Fruit fly (Drosophila melanogaster) whole organism, embryonic: ENCODE measurements around the gene CG18622.

Source experiments
- Atf3 ChIP-seq: fragments of 200-800 bp; sonication (Bioruptor generic); optimal IDR thresholded peaks from 3 replicates; lab custom pipeline; 2016; ENCODE audit warnings: missing biosample characterization, missing genetic modification characterization
- BtbVII ChIP-seq: fragments of 200-800 bp; sonication (Bioruptor generic); optimal IDR thresholded peaks from 3 replicates; lab custom pipeline; 2017; ENCODE audit warnings: missing biosample characterization, mild to moderate bottlenecking, missing genetic modification characterization
- CG10267 ChIP-seq: fragments of 200-800 bp; sonication (Bioruptor generic); optimal IDR thresholded peaks from 2 replicates; lab custom pipeline; 2018; ENCODE audit warnings: missing biosample characterization, mild to moderate bottlenecking, missing genetic modification characterization, moderate library complexity
- CG10321 ChIP-seq: fragments of 200-800 bp; sonication (Bioruptor generic); IDR thresholded peaks from 2 replicates; pipeline ENCODE4 v1.3.6; 2022; ENCODE audit warnings: missing biosample characterization, missing genetic modification characterization
- CG14667 ChIP-seq: fragments of 200-800 bp; sonication (Bioruptor generic); IDR thresholded peaks from 2 replicates; pipeline ENCODE4 v1.3.6; 2022; ENCODE audit warnings: missing biosample characterization, missing genetic modification characterization
- CG15479 ChIP-seq: fragments of 200-800 bp; sonication (Bioruptor generic); optimal IDR thresholded peaks from 3 replicates; lab custom pipeline; 2019; ENCODE audit warnings: missing biosample characterization, mild to moderate bottlenecking, missing genetic modification characterization, moderate library complexity
- CG15696 ChIP-seq: fragments of 200-800 bp; sonication (Bioruptor generic); optimal IDR thresholded peaks from 2 replicates; lab custom pipeline; 2019; ENCODE audit warnings: missing biosample characterization, mild to moderate bottlenecking, missing genetic modification characterization, moderate library complexity
- CG1603 ChIP-seq: fragments of 200-800 bp; sonication (Bioruptor generic); optimal IDR thresholded peaks from 2 replicates; lab custom pipeline; 2019; ENCODE audit warnings: missing biosample characterization, mild to moderate bottlenecking, missing genetic modification characterization, moderate library complexity
- CG17328 ChIP-seq: fragments of 200-800 bp; sonication (Bioruptor generic); IDR thresholded peaks from 2 replicates; pipeline ENCODE4 v1.3.6; 2022; ENCODE audit warnings: missing biosample characterization, missing genetic modification characterization
- CG17829 ChIP-seq: fragments of 200-800 bp; optimal IDR thresholded peaks from 2 replicates; lab custom pipeline; 2019; ENCODE audit warnings: missing biosample characterization, mild to moderate bottlenecking, missing genetic modification characterization, moderate library complexity
- CG18262 ChIP-seq: fragments of 200-800 bp; optimal IDR thresholded peaks from 3 replicates; lab custom pipeline; 2019; ENCODE audit warnings: missing biosample characterization, mild to moderate bottlenecking, missing genetic modification characterization, moderate library complexity
- CG1832 ChIP-seq: fragments of 200-800 bp; sonication (Bioruptor generic); optimal IDR thresholded peaks from 2 replicates; lab custom pipeline; 2017; ENCODE audit warnings: missing biosample characterization, mild to moderate bottlenecking, missing genetic modification characterization, inconsistent platforms
- CG31388 ChIP-seq: fragments of 200-800 bp; sonication (Bioruptor generic); optimal IDR thresholded peaks from 2 replicates; lab custom pipeline; 2016; ENCODE audit warnings: missing biosample characterization, missing genetic modification characterization
- CG32532 ChIP-seq: fragments of 200-800 bp; sonication (Bioruptor generic); IDR thresholded peaks from 2 replicates; pipeline ENCODE4 v1.3.6; 2022; ENCODE audit warnings: missing biosample characterization, missing genetic modification characterization
- CG4707 ChIP-seq: fragments of 200-800 bp; sonication (Bioruptor generic); optimal IDR thresholded peaks from 2 replicates; lab custom pipeline; 2018; ENCODE audit warnings: missing biosample characterization, mild to moderate bottlenecking, missing genetic modification characterization, moderate library complexity
- CG6272 ChIP-seq: fragments of 200-800 bp; sonication (Bioruptor generic); IDR thresholded peaks from 2 replicates; pipeline ENCODE4 v1.3.6; 2022; ENCODE audit warnings: missing biosample characterization, missing genetic modification characterization
- CG6689 ChIP-seq: fragments of 200-800 bp; sonication (Bioruptor generic); IDR thresholded peaks from 2 replicates; pipeline ENCODE4 v1.3.6; 2022; ENCODE audit warnings: missing biosample characterization, missing genetic modification characterization
- CG9727 ChIP-seq: fragments of 200-800 bp; sonication (Bioruptor generic); optimal IDR thresholded peaks from 3 replicates; lab custom pipeline; 2017; ENCODE audit warnings: missing biosample characterization, mild to moderate bottlenecking, missing genetic modification characterization
- CkIIα-i1 ChIP-seq: fragments of 200-800 bp; sonication (Bioruptor generic); IDR thresholded peaks from 2 replicates; pipeline ENCODE4 v1.3.6; 2022; ENCODE audit warnings: missing biosample characterization, missing genetic modification characterization
- D19A ChIP-seq: fragments of 200-800 bp; optimal IDR thresholded peaks from 3 replicates; lab custom pipeline; 2019; ENCODE audit warnings: missing biosample characterization, mild to moderate bottlenecking, missing genetic modification characterization, moderate library complexity
- Deaf1 ChIP-seq: fragments of 200-800 bp; optimal IDR thresholded peaks from 3 replicates; lab custom pipeline; 2019; ENCODE audit warnings: missing biosample characterization, mild to moderate bottlenecking, missing genetic modification characterization, moderate library complexity
- Hr51 ChIP-seq, 2 experiments: fragments of 200-800 bp; sonication (Bioruptor generic); optimal IDR thresholded peaks; 2 replicates in 1 of 2; 3 replicates in 1 of 2; lab custom pipeline; 2016 to 2018; ENCODE audit warnings: missing biosample characterization in 2 of 2, missing genetic modification characterization in 2 of 2, mild to moderate bottlenecking in 1 of 2, moderate library complexity in 1 of 2
- Med ChIP-seq: fragments of 200-800 bp; sonication (Bioruptor generic); peaks from one replicate; lab custom pipeline; 2016; ENCODE audit warnings: missing biosample characterization, missing genetic modification characterization, mild to moderate bottlenecking, inconsistent platforms, moderate library complexity
- Nf-YB ChIP-seq: fragments of 200-800 bp; sonication (Bioruptor generic); optimal IDR thresholded peaks from 3 replicates; lab custom pipeline; 2019; ENCODE audit warnings: missing biosample characterization, mild to moderate bottlenecking, missing genetic modification characterization, moderate library complexity
- Nf-YC ChIP-seq: fragments of 200-800 bp; optimal IDR thresholded peaks from 3 replicates; lab custom pipeline; 2019; ENCODE audit warnings: missing biosample characterization, mild to moderate bottlenecking, missing genetic modification characterization, moderate library complexity
- TFAM ChIP-seq: fragments of 200-800 bp; sonication (Bioruptor generic); optimal IDR thresholded peaks from 2 replicates; lab custom pipeline; 2017; ENCODE audit warnings: missing biosample characterization, missing genetic modification characterization, inconsistent platforms
- Trl ChIP-seq, 3 experiments: fragments of >200 bp in 2 of 3; fragments of 200-800 bp in 1 of 3; sonication (Bioruptor generic) in 1 of 3; optimal IDR thresholded peaks; 2 replicates in 1 of 3; 3 replicates in 2 of 3; lab custom pipeline; 2016 to 2017; ENCODE audit warnings: missing biosample characterization in 1 of 3, missing genetic modification characterization in 1 of 3
- Xbp1 ChIP-seq: fragments of 200-800 bp; sonication (Bioruptor generic); optimal IDR thresholded peaks from 3 replicates; lab custom pipeline; 2016; ENCODE audit warnings: missing biosample characterization, mild to moderate bottlenecking, missing genetic modification characterization
- abd-A ChIP-seq: fragments of 200-800 bp; sonication (Bioruptor generic); optimal IDR thresholded peaks from 3 replicates; lab custom pipeline; 2019; ENCODE audit warnings: missing biosample characterization, mild to moderate bottlenecking, missing genetic modification characterization, moderate library complexity
- ara ChIP-seq: fragments of 200-800 bp; sonication (Bioruptor generic); IDR thresholded peaks from 2 replicates; pipeline ENCODE4 v1.3.6; 2022; ENCODE audit warnings: missing biosample characterization, missing genetic modification characterization
- cg ChIP-seq: fragments of 200-800 bp; sonication (Bioruptor generic); optimal IDR thresholded peaks from 3 replicates; lab custom pipeline; 2019; ENCODE audit warnings: missing biosample characterization, mild to moderate bottlenecking, missing genetic modification characterization, moderate library complexity
- crol ChIP-seq: fragments of 200-800 bp; sonication (Bioruptor generic); IDR thresholded peaks from 2 replicates; pipeline ENCODE4 v1.3.6; 2022; ENCODE audit warnings: missing biosample characterization, missing genetic modification characterization
- dmrt11E ChIP-seq: fragments of 200-800 bp; sonication (Bioruptor generic); optimal IDR thresholded peaks from 3 replicates; lab custom pipeline; 2018; ENCODE audit warnings: missing biosample characterization, mild to moderate bottlenecking, missing genetic modification characterization, moderate library complexity
- dpn ChIP-seq, 2 experiments: fragments of 200-800 bp; sonication (Bioruptor generic); optimal IDR thresholded peaks; 3 replicates each; lab custom pipeline; 2016; ENCODE audit warnings: missing biosample characterization in 2 of 2, missing genetic modification characterization in 2 of 2
- ewg ChIP-seq: fragments of 200-800 bp; sonication (Bioruptor generic); optimal IDR thresholded peaks from 3 replicates; lab custom pipeline; 2017; ENCODE audit warnings: mild to moderate bottlenecking, missing biosample characterization, missing genetic modification reagents, missing genetic modification characterization
- fd96Cb ChIP-seq: fragments of 200-800 bp; sonication (Bioruptor generic); optimal IDR thresholded peaks from 2 replicates; lab custom pipeline; 2018; ENCODE audit warnings: missing biosample characterization, mild to moderate bottlenecking, missing genetic modification characterization, moderate library complexity
- h ChIP-seq: fragments of >200 bp; optimal IDR thresholded peaks from 2 replicates; lab custom pipeline; 2017
- hb ChIP-seq: fragments of 200-800 bp; sonication (Bioruptor generic); IDR thresholded peaks from 3 replicates; pipeline ENCODE4 v1.3.6; 2022; ENCODE audit warnings: missing biosample characterization, missing genetic modification characterization; ENCODE audit not compliant: partially characterized antibody
- nmo ChIP-seq: fragments of 200-800 bp; sonication (Bioruptor generic); optimal IDR thresholded peaks from 2 replicates; lab custom pipeline; 2018; ENCODE audit warnings: missing biosample characterization, mild to moderate bottlenecking, missing genetic modification characterization, moderate library complexity
- sens ChIP-seq: fragments of 200-800 bp; sonication (Bioruptor generic); peaks from one replicate; lab custom pipeline; 2016; ENCODE audit warnings: missing biosample characterization, missing genetic modification characterization
- seq ChIP-seq: fragments of 200-800 bp; sonication (Bioruptor generic); IDR thresholded peaks from 2 replicates; pipeline ENCODE4 v1.3.6; 2022; ENCODE audit warnings: missing biosample characterization, missing genetic modification characterization
- tll ChIP-seq, 2 experiments: fragments of 200-800 bp in 1 of 2; fragments of >200 bp in 1 of 2; sonication (Bioruptor generic) in 1 of 2; optimal IDR thresholded peaks; 2 replicates each; lab custom pipeline; 2017 to 2019; ENCODE audit warnings: missing biosample characterization in 2 of 2, missing genetic modification characterization in 2 of 2, mild to moderate bottlenecking in 1 of 2, moderate library complexity in 1 of 2
- zen ChIP-seq: fragments of 200-800 bp; sonication (Bioruptor generic); optimal IDR thresholded peaks from 3 replicates; lab custom pipeline; 2018; ENCODE audit warnings: missing biosample characterization, mild to moderate bottlenecking, missing genetic modification characterization, moderate library complexity

CG18622 gene

DNA sequence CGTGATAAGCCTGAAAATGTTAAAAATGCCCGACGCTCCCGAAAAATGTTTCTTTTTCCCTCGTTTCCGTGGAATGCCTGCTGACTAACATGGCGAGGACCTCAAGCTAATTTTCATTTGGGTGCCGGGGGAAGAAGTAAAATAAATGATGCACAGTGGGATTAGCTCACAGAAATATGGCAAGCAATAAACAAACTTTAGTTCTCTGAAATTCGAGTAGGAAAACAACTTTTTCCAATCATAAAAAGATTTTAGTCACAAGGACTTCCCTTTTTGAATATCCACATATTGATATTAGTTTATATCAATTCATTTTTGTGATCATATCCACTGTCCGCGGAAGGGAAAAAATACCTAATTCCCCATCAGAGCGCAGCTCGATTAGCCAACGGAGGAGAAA, 46.2 kb downstream of the CG18622 start (continued):
- no peak for TF ChIP-seq Trl (optimal IDR thresholded peaks at IDR 0.05; lab: Kevin White, UChicago)
- TF ChIP-seq Trl (GFP tag; optimal IDR thresholded peaks at IDR 0.05; lab: Kevin White, UChicago), result no peak
- TF ChIP-seq CG15696 (tag; lab: Kevin White, UChicago), result peak; percentile 21
- TF ChIP-seq CG18262 (tag; lab: Kevin White, UChicago), result peak; percentile 44
- no peak for TF ChIP-seq hb (GFP tag; lab: Robert Waterston, UW)
- peak; percentile 75 for TF ChIP-seq sens
- TF ChIP-seq CG4707 (GFP tag; lab: Kevin White, UChicago), result peak; percentile 6
- TF ChIP-seq CG9727 (GFP tag; lab: Kevin White, UChicago), result peak; percentile 5
- 0 out of 2 replicates have a peak, but pooled peaks have one; percentile 11 for TF ChIP-seq crol (GFP tag; lab: Robert Waterston, UW)
- TF ChIP-seq CG6689 (GFP tag; lab: Robert Waterston, UW), result 0 out of 2 replicates have a peak, but pooled peaks have one; percentile 11
- peak; percentile 38 for TF ChIP-seq CG17829 (tag; lab: Kevin White, UChicago)
- no peak for TF ChIP-seq Xbp1
- TF ChIP-seq CG1603 (tag; lab: Kevin White, UChicago), result peak; percentile 32
- peak; percentile 45; the same call in 1 of the 2 replicates for TF ChIP-seq ara (GFP tag; lab: Robert Waterston, UW)
- no peak for TF ChIP-seq CG31388 (GFP tag; lab: Kevin White, UChicago)
- peak; percentile 19 for TF ChIP-seq fd96Cb
- TF ChIP-seq dmrt11E, result peak; percentile 59
- TF ChIP-seq CG10267, result peak; percentile 17
- TF ChIP-seq, all 482 proteins: peak for 20

DNA sequence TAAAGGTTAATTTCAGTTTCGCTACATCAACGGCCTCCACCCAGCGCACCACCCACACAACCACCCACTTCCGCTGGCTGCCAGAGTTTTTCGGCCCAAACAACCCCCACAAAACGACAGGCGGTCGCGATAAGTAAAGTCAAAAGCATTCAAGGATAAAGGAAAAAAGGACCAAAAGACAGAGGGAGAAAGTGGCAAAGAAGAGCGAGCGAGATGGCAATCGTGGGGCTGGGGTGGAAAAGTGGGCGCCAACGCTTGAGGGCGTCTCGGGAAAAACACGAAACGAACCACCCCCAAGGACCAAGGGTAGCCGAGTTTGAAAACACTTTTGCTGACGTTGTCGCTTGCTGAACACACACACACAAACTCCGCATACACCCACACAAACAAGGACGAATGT, 47.0 kb downstream of the CG18622 start:
- TF ChIP-seq zen (tag; lab: Kevin White, UChicago) (no peak), cg (GFP tag; lab: Kevin White, UChicago) (peak; percentile 45), h (no peak), Deaf1 (peak; percentile 85), CG1832 (GFP tag; lab: Kevin White, UChicago) (peak; percentile 66), Hr51 (GFP tag; optimal IDR thresholded peaks at IDR 0.05; lab: Kevin White, UChicago) (no peak), abd-A (tag; lab: Kevin White, UChicago) (peak; percentile 66), CG10321 (GFP tag; lab: Robert Waterston, UW) (peak; percentile 33; the same call in 1 of the 2 replicates), Med (GFP tag; lab: Kevin White, UChicago) (peak; percentile 40), ewg (GFP tag; lab: Kevin White, UChicago) (peak; percentile 42), CG31388 (GFP tag; lab: Kevin White, UChicago) (no peak), seq (GFP tag; lab: Robert Waterston, UW) (peak; percentile 95), Nf-YC (tag; lab: Kevin White, UChicago) (peak; percentile 91), Nf-YB (GFP tag; lab: Kevin White, UChicago) (peak; percentile 75)

DNA sequence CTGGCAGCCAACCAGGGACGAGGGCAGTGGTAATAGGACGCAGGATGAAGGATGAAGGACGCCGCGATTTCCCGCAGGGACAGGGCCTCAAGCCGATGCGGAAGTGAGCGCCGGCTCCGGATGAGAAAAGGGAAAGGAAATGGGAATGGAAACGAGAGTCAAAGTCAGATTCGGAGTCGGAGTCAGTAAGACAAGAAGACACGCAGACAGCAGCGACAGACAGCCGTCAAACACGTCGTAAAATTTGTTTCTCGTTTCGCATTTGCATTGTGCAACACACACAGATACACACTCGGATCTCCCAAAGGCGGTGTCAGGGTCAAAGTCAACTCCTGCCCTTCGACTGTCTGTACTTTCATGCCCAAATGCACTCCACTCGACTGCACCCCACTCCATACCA, 51.2 kb downstream of the CG18622 start:
- TF ChIP-seq BtbVII (GFP tag; lab: Kevin White, UChicago), result no peak
- no peak for TF ChIP-seq CG17328 (GFP tag; lab: Robert Waterston, UW)
- TF ChIP-seq zen (tag; lab: Kevin White, UChicago), result peak; percentile 36
- no peak for TF ChIP-seq CG32532 (GFP tag; lab: Robert Waterston, UW)
- TF ChIP-seq CG6272 (GFP tag; lab: Robert Waterston, UW), result no peak
- TF ChIP-seq dpn (GFP tag; optimal IDR thresholded peaks at IDR 0.05; lab: Kevin White, UChicago), result no peak
- no peak for TF ChIP-seq CkIIα-i1 (GFP tag; lab: Robert Waterston, UW)
- TF ChIP-seq nmo (GFP tag; lab: Kevin White, UChicago), result no peak
- TF ChIP-seq CG1832 (GFP tag; lab: Kevin White, UChicago), result no peak
- TF ChIP-seq tll (GFP tag; optimal IDR thresholded peaks at IDR 0.05; lab: Kevin White, UChicago), result peak; percentile 72 to 99
- peak; percentile 33 for TF ChIP-seq CG15479 (GFP tag; lab: Kevin White, UChicago)
- no peak for TF ChIP-seq D19A (tag; lab: Kevin White, UChicago)
- TF ChIP-seq CG14667, result no peak
- no peak for TF ChIP-seq sens
- no peak for TF ChIP-seq Atf3
- TF ChIP-seq TFAM (GFP tag; lab: Kevin White, UChicago), result no peak
- TF ChIP-seq, all 482 proteins: peak for 3
